Worm (Caenorhabditis elegans) whole organism, L1 larva: ENCODE results near the gene ZK470.2.

Experiments
- grh-1 ChIP-seq: fragments of 200-800 bp; sonication (Bioruptor generic); IDR thresholded peaks from 2 replicates; pipeline ENCODE4 v1.3.6; 2022; ENCODE audit warnings: missing genetic modification reagents, missing genetic modification characterization, missing compliant biosample characterization
- irx-1 ChIP-seq: sonication (generic microtip); optimal IDR thresholded peaks from 2 replicates; lab custom pipeline; 2016; ENCODE audit warnings: missing genetic modification characterization, missing compliant biosample characterization
- lin-13 ChIP-seq: fragments of 150-350 bp; optimal IDR thresholded peaks from 2 replicates; lab custom pipeline; 2014; ENCODE audit warnings: missing biosample characterization, missing genetic modification reagents, missing genetic modification characterization
- lin-15B ChIP-seq: fragments of 150-350 bp; sonication (generic microtip); optimal IDR thresholded peaks from 3 replicates; lab custom pipeline; 2014; ENCODE audit warnings: missing biosample characterization, missing genetic modification characterization
- mdl-1 ChIP-seq, 2 experiments: fragments of 150-350 bp; optimal IDR thresholded peaks; 2 replicates each; lab custom pipeline; 2014 to 2017; ENCODE audit warnings: missing biosample characterization in 2 of 2, missing genetic modification characterization in 2 of 2, inconsistent platforms in 1 of 2
- mef-2 ChIP-seq: fragments of 150-350 bp; optimal IDR thresholded peaks from 2 replicates; lab custom pipeline; 2014; ENCODE audit warnings: missing biosample characterization, missing genetic modification characterization
- nhr-90 ChIP-seq: sonication (generic microtip); optimal IDR thresholded peaks from 2 replicates; lab custom pipeline; 2016; ENCODE audit warnings: mild to moderate bottlenecking, missing genetic modification characterization, missing compliant biosample characterization; ENCODE audit not compliant: poor library complexity
- snpc-4 ChIP-seq: fragments of 150-350 bp; optimal IDR thresholded peaks from 2 replicates; lab custom pipeline; 2014; ENCODE audit warnings: missing biosample characterization, missing genetic modification characterization
- unc-62 ChIP-seq: fragments of 150-350 bp; optimal IDR thresholded peaks from 2 replicates; lab custom pipeline; 2014; ENCODE audit warnings: missing biosample characterization, missing genetic modification reagents, missing genetic modification characterization
- ztf-4 ChIP-seq: fragments of 150-350 bp; optimal IDR thresholded peaks from 2 replicates; lab custom pipeline; 2014; ENCODE audit warnings: missing biosample characterization, missing genetic modification characterization

- TF ChIP-seq irx-1 (tag; lab: Kevin White, UChicago) (no peak), nhr-90 (tag; lab: Kevin White, UChicago) (no peak), mdl-1 (tag; optimal IDR thresholded peaks at IDR 0.05; lab: Kevin White, UChicago) (no peak), snpc-4 (tag; lab: Kevin White, UChicago) (no peak), lin-13 (GFP tag; lab: Kevin White, UChicago) (no peak), unc-62 (GFP tag; lab: Kevin White, UChicago) (no peak), ztf-4 (tag; lab: Kevin White, UChicago) (no peak), mef-2 (tag; lab: Kevin White, UChicago) (no peak), grh-1 (GFP tag; lab: Robert Waterston, UW) (no peak), lin-15B (tag; lab: Kevin White, UChicago) (no peak)
These were observed 34.5 kb upstream of the ZK470.2 start, which contains the start of gene clh-4 for ce11 chrX:4100473-4100872.
